Fruit fly (Drosophila melanogaster) whole organism, wandering third instar larva: Measurements from ENCODE around the gene Bem46.
A peak's percentile ranks its signal among the peaks of the same experiment; 100 is the strongest.

ENCODE experiments used
- Abd-B ChIP-seq: fragments of >200 bp; optimal IDR thresholded peaks from 2 replicates; lab custom pipeline; 2017; ENCODE audit warnings: missing biosample characterization, missing genetic modification characterization
- CG32264 ChIP-seq: fragments of 200-800 bp; sonication (Bioruptor generic); optimal IDR thresholded peaks from 2 replicates; lab custom pipeline; 2016; ENCODE audit warnings: missing biosample characterization, missing genetic modification characterization
- CG9705 ChIP-seq: fragments of 200-800 bp; sonication (Bioruptor generic); optimal IDR thresholded peaks from 2 replicates; lab custom pipeline; 2018; ENCODE audit warnings: missing biosample characterization, mild to moderate bottlenecking, missing genetic modification characterization
- CrebA ChIP-seq: fragments of 200-800 bp; sonication (Bioruptor generic); optimal IDR thresholded peaks from 2 replicates; lab custom pipeline; 2016; ENCODE audit warnings: missing biosample characterization, mild to moderate bottlenecking, missing genetic modification characterization, borderline replicate concordance
- Dfd ChIP-seq: fragments of >200 bp; optimal IDR thresholded peaks from 2 replicates; lab custom pipeline; 2017; ENCODE audit warnings: missing biosample characterization, missing genetic modification characterization
- Dif ChIP-seq: fragments of 200-275, 200-300 bp; sonication (Bioruptor generic); optimal IDR thresholded peaks from 2 replicates; lab custom pipeline; 2018; ENCODE audit warnings: missing biosample characterization, missing genetic modification characterization; ENCODE audit not compliant: partially characterized antibody
- GATAd ChIP-seq: sonication (Bioruptor generic); optimal IDR thresholded peaks from 2 replicates; lab custom pipeline; 2016; ENCODE audit warnings: missing biosample characterization, missing genetic modification characterization
- HLH106 ChIP-seq: fragments of 200-800 bp; optimal IDR thresholded peaks from 3 replicates; lab custom pipeline; 2019; ENCODE audit warnings: missing biosample characterization, mild to moderate bottlenecking, missing genetic modification characterization, moderate library complexity
- Hnf4 ChIP-seq: fragments of 200-800 bp; sonication (Bioruptor generic); optimal IDR thresholded peaks from 2 replicates; lab custom pipeline; 2016; ENCODE audit warnings: missing biosample characterization, mild to moderate bottlenecking, missing genetic modification characterization
- Hr78 ChIP-seq: fragments of >200 bp; optimal IDR thresholded peaks from 2 replicates; lab custom pipeline; 2017; ENCODE audit warnings: missing biosample characterization, missing genetic modification characterization
- Hr83 ChIP-seq: fragments of 200-300 bp; sonication (Bioruptor generic); optimal IDR thresholded peaks from 2 replicates; lab custom pipeline; 2016; ENCODE audit warnings: missing biosample characterization, mild to moderate bottlenecking, missing genetic modification characterization, moderate library complexity; ENCODE audit not compliant: poor library complexity, severe bottlenecking
- Jra ChIP-seq: sonication (Bioruptor generic); optimal IDR thresholded peaks from 2 replicates; lab custom pipeline; 2016; ENCODE audit warnings: missing biosample characterization, missing genetic modification characterization
- Mio ChIP-seq: sonication (Bioruptor generic); optimal IDR thresholded peaks from 2 replicates; lab custom pipeline; 2016; ENCODE audit warnings: missing biosample characterization, missing genetic modification characterization
- Myc ChIP-seq: fragments of >200 bp; optimal IDR thresholded peaks from 2 replicates; lab custom pipeline; 2017
- N ChIP-seq: fragments of >200 bp; optimal IDR thresholded peaks from 2 replicates; lab custom pipeline; 2018; ENCODE audit warnings: missing biosample characterization, missing external identifiers, missing genetic modification characterization
- OdsH ChIP-seq: fragments of 200-800 bp; sonication (Bioruptor generic); optimal IDR thresholded peaks from 2 replicates; lab custom pipeline; 2016; ENCODE audit warnings: missing biosample characterization, mild to moderate bottlenecking, missing genetic modification characterization
- Rel ChIP-seq, 2 experiments: fragments of 200-800 bp; sonication (Bioruptor generic) in 1 of 2; optimal IDR thresholded peaks; 2 replicates in 1 of 2; 3 replicates in 1 of 2; lab custom pipeline; 2016 to 2019; ENCODE audit warnings: mild to moderate bottlenecking in 2 of 2, missing biosample characterization in 2 of 2, missing genetic modification characterization in 2 of 2, moderate library complexity in 1 of 2
- Sp1 ChIP-seq: fragments of 200-800 bp; sonication (Bioruptor generic); optimal IDR thresholded peaks from 3 replicates; lab custom pipeline; 2019; ENCODE audit warnings: missing biosample characterization, mild to moderate bottlenecking, missing genetic modification characterization, moderate library complexity
- Vsx2 ChIP-seq: fragments of 200-300, 225-300 bp; sonication (Bioruptor generic); optimal IDR thresholded peaks from 2 replicates; lab custom pipeline; 2018; ENCODE audit warnings: missing biosample characterization, missing genetic modification characterization; ENCODE audit not compliant: partially characterized antibody
- br ChIP-seq: fragments of 200-800 bp; sonication (Bioruptor generic); optimal IDR thresholded peaks from 2 replicates; lab custom pipeline; 2016; ENCODE audit warnings: missing biosample characterization, missing genetic modification characterization
- brk ChIP-seq: fragments of 200-800 bp; sonication (Bioruptor generic); optimal IDR thresholded peaks from 2 replicates; lab custom pipeline; 2016; ENCODE audit warnings: missing biosample characterization, mild to moderate bottlenecking, missing genetic modification characterization
- dl ChIP-seq, 2 experiments: fragments of 175-275, 200-275 bp in 1 of 2; fragments of 200-275 bp in 1 of 2; sonication (Bioruptor generic); optimal IDR thresholded peaks; lab custom pipeline; 2018; ENCODE audit warnings: mild to moderate bottlenecking in 2 of 2, missing biosample characterization in 2 of 2, missing genetic modification characterization in 2 of 2, moderate library complexity in 2 of 2; ENCODE audit not compliant: partially characterized antibody in 2 of 2, insufficient read depth in 1 of 2
- dmrt93B ChIP-seq: fragments of 200-800 bp; sonication (Bioruptor generic); optimal IDR thresholded peaks from 2 replicates; lab custom pipeline; 2018; ENCODE audit warnings: missing biosample characterization, mild to moderate bottlenecking, missing genetic modification characterization
- dsf ChIP-seq: sonication (Bioruptor generic); optimal IDR thresholded peaks from 2 replicates; lab custom pipeline; 2016; ENCODE audit warnings: missing biosample characterization, missing genetic modification characterization, borderline replicate concordance
- ey ChIP-seq: fragments of 200-800 bp; sonication (Bioruptor generic); optimal IDR thresholded peaks from 2 replicates; lab custom pipeline; 2016; ENCODE audit warnings: missing biosample characterization, missing genetic modification characterization
- foxo ChIP-seq, 2 experiments: fragments of 200-800 bp; sonication (Bioruptor generic); optimal IDR thresholded peaks; 2 replicates in 1 of 2; 3 replicates in 1 of 2; lab custom pipeline; 2016 to 2017; ENCODE audit warnings: missing biosample characterization in 2 of 2, missing genetic modification characterization in 2 of 2
- fru ChIP-seq: fragments of 200-800 bp; sonication (Bioruptor generic); optimal IDR thresholded peaks from 3 replicates; lab custom pipeline; 2016; ENCODE audit warnings: missing biosample characterization, mild to moderate bottlenecking, missing genetic modification characterization
- h ChIP-seq: fragments of 200-800 bp; sonication (Bioruptor generic); optimal IDR thresholded peaks from 3 replicates; lab custom pipeline; 2016; ENCODE audit warnings: missing biosample characterization, mild to moderate bottlenecking, missing genetic modification characterization
- jim ChIP-seq: fragments of 175-275, 200-325 bp; sonication (Bioruptor generic); optimal IDR thresholded peaks from 2 replicates; lab custom pipeline; 2016; ENCODE audit warnings: missing biosample characterization, mild to moderate bottlenecking, missing genetic modification characterization
- lola ChIP-seq: fragments of >200 bp; optimal IDR thresholded peaks from 2 replicates; lab custom pipeline; 2017; ENCODE audit warnings: missing biosample characterization, missing genetic modification characterization
- pan ChIP-seq: fragments of >200 bp; optimal IDR thresholded peaks from 2 replicates; lab custom pipeline; 2017
- psq ChIP-seq: fragments of 200-800 bp; sonication (Bioruptor generic); optimal IDR thresholded peaks from 3 replicates; lab custom pipeline; 2017; ENCODE audit warnings: missing biosample characterization, mild to moderate bottlenecking, missing genetic modification characterization, moderate library complexity
- rgr ChIP-seq: fragments of 200-800 bp; sonication (Bioruptor generic); optimal IDR thresholded peaks from 3 replicates; lab custom pipeline; 2016; ENCODE audit warnings: missing biosample characterization, mild to moderate bottlenecking, missing genetic modification characterization
- sage ChIP-seq: fragments of 200-800 bp; sonication (Bioruptor generic); optimal IDR thresholded peaks from 2 replicates; lab custom pipeline; 2016; ENCODE audit warnings: missing biosample characterization, mild to moderate bottlenecking, missing genetic modification characterization
- sv ChIP-seq: fragments of 200-800 bp; sonication (Bioruptor generic); optimal IDR thresholded peaks from 3 replicates; lab custom pipeline; 2016; ENCODE audit warnings: missing biosample characterization, missing genetic modification characterization
- tai ChIP-seq: sonication (Bioruptor generic); optimal IDR thresholded peaks from 2 replicates; lab custom pipeline; 2016; ENCODE audit warnings: missing biosample characterization, missing genetic modification characterization
- usp ChIP-seq: fragments of >200 bp; optimal IDR thresholded peaks from 2 replicates; lab custom pipeline; 2017; ENCODE audit warnings: missing biosample characterization, missing genetic modification characterization

Bem46 gene

DNA sequence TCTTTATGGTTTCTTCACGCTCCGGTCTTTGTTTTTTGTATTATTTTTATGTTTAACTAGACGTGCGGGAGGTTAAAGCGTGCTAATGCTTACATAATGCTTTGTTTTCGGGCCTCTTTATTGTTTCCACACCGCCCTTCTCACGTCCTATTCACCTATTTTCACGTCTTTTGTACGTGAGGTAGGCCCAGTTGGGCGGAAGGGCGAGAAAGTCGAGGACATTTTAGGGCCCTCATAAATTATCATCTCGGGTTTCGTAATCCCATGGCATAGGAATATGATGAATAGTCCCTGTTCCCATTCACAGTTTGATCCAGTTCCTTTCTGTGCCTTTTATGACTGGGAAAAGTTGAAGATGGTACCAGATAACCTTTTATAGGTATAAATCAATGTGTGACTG lies 17.6 kb downstream of the Bem46 start:
- TF ChIP-seq CG9705, result no peak
- TF ChIP-seq sv (GFP tag; lab: Kevin White, UChicago), result no peak
- TF ChIP-seq OdsH, result no peak
- no peak for TF ChIP-seq Abd-B
- no peak for TF ChIP-seq Hr83
- TF ChIP-seq dl (GFP tag; optimal IDR thresholded peaks at IDR 0.05; lab: Kevin White, UChicago; ENCODE audit: insufficient read depth in 1 of 2, partially characterized antibody in 2 of 2), result no peak
- no peak for TF ChIP-seq ey (GFP tag; lab: Kevin White, UChicago)
- TF ChIP-seq Myc (lab: Kevin White, UChicago), result no peak
- TF ChIP-seq CG32264, result no peak
- TF ChIP-seq jim, result no peak
- TF ChIP-seq pan, result no peak
- no peak for TF ChIP-seq psq (GFP tag; lab: Kevin White, UChicago)
- TF ChIP-seq fru (GFP tag; lab: Kevin White, UChicago), result no peak
- no peak for TF ChIP-seq HLH106 (tag; lab: Kevin White, UChicago)

DNA sequence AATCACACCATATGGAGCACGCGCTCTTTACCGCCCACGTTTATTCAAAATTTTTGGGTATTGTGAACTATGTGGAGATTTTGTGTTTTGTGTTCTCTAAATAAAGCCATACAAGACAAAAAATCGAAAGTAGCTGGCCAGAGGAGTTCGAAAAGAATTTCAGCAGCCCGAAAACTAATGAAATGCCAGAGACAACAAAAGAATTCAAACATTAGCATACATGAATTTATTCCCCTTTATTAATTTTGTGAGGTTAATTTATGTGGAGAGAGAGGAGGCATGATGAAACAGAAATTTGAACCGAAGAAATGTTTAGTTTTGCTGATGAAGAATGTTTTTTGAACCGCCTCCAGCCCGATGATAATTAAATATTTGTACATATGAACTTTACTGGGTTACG lies 18.3 kb downstream of the Bem46 start:
- no peak for TF ChIP-seq Abd-B
- no peak for TF ChIP-seq HLH106 (tag; lab: Kevin White, UChicago)
- no peak for TF ChIP-seq Sp1 (GFP tag; lab: Kevin White, UChicago)
- no peak for TF ChIP-seq br (GFP tag; lab: Kevin White, UChicago)
- no peak for TF ChIP-seq sv (GFP tag; lab: Kevin White, UChicago)
- no peak for TF ChIP-seq Hr78 (GFP tag; lab: Kevin White, UChicago)
- TF ChIP-seq brk, result no peak
- no peak for TF ChIP-seq Myc (lab: Kevin White, UChicago)
- no peak for TF ChIP-seq h (GFP tag; lab: Kevin White, UChicago)
- no peak for TF ChIP-seq CG9705
- TF ChIP-seq foxo (GFP tag; optimal IDR thresholded peaks at IDR 0.05; lab: Kevin White, UChicago), result no peak
- no peak for TF ChIP-seq Mio (GFP tag; lab: Kevin White, UChicago)
- no peak for TF ChIP-seq dl (GFP tag; optimal IDR thresholded peaks at IDR 0.05; lab: Kevin White, UChicago; ENCODE audit: insufficient read depth in 1 of 2, partially characterized antibody in 2 of 2)
- no peak for TF ChIP-seq Rel (GFP tag; optimal IDR thresholded peaks at IDR 0.05; lab: Kevin White, UChicago)
- no peak for TF ChIP-seq Rel (tag; optimal IDR thresholded peaks at IDR 0.05; lab: Kevin White, UChicago)
- TF ChIP-seq GATAd (GFP tag; lab: Kevin White, UChicago), result no peak
- TF ChIP-seq OdsH, result no peak
- no peak for TF ChIP-seq tai
- no peak for TF ChIP-seq lola

DNA sequence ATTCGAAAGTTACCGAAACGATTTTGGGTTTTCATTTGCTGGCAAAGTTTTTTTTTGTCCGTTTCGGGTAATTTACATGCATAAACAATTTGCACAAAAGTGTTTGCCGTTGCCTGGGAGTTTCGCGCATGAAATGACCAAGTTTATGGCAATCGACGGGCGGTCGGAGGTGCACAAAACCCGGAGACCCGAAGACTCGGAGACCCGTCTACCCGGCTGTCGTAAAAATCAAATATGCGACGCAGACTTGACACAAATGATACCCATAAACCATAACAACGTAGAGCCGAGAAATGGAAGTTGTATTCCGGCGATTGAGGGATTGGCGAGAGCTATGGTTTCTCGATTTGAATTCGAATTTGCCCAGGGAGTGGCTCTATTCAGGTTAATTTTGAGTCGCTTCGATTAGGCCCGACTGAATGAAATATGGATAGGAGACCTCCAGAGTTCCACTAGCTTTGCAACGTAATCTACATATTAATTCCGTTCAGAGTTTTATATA lies 19.1 kb downstream of the Bem46 start:
- TF ChIP-seq foxo (GFP tag; optimal IDR thresholded peaks at IDR 0.05; lab: Kevin White, UChicago) (no peak), HLH106 (tag; lab: Kevin White, UChicago) (no peak), Mio (GFP tag; lab: Kevin White, UChicago) (no peak), brk (no peak), jim (no peak), dl (GFP tag; optimal IDR thresholded peaks at IDR 0.05; lab: Kevin White, UChicago; ENCODE audit: insufficient read depth in 1 of 2, partially characterized antibody in 2 of 2) (no peak), Vsx2 (no peak), Dfd (GFP tag; lab: Kevin White, UChicago) (no peak), CG9705 (no peak), Hnf4 (GFP tag; lab: Kevin White, UChicago) (no peak), OdsH (no peak), Hr78 (GFP tag; lab: Kevin White, UChicago) (no peak), pan (no peak)

- no peak for TF ChIP-seq Hnf4 (GFP tag; lab: Kevin White, UChicago)
- no peak for TF ChIP-seq brk
- no peak for TF ChIP-seq foxo (GFP tag; optimal IDR thresholded peaks at IDR 0.05; lab: Kevin White, UChicago)
- TF ChIP-seq rgr (GFP tag; lab: Kevin White, UChicago), result no peak
Measured at dm6 chr2L:3009438-3009837, 21.5 kb downstream of the Bem46 start.

dm6 chr2L:3011484-3011883 lies 23.6 kb downstream of the Bem46 start:
- TF ChIP-seq dmrt93B (GFP tag; lab: Kevin White, UChicago), result peak; percentile 38
- no peak for TF ChIP-seq GATAd (GFP tag; lab: Kevin White, UChicago)
- TF ChIP-seq rgr (GFP tag; lab: Kevin White, UChicago), result peak; percentile 71
- TF ChIP-seq N (GFP tag; lab: Kevin White, UChicago), result no peak
- TF ChIP-seq brk, result no peak
- TF ChIP-seq HLH106 (tag; lab: Kevin White, UChicago), result peak; percentile 69
- TF ChIP-seq br (GFP tag; lab: Kevin White, UChicago), result peak; percentile 78
- TF ChIP-seq h (GFP tag; lab: Kevin White, UChicago), result peak; percentile 74
- TF ChIP-seq CG9705, result no peak
- peak; percentile 80 for TF ChIP-seq fru (GFP tag; lab: Kevin White, UChicago)
- TF ChIP-seq ey (GFP tag; lab: Kevin White, UChicago), result peak; percentile 66
- TF ChIP-seq Vsx2, result no peak
- TF ChIP-seq lola, result no peak
- no peak for TF ChIP-seq CrebA (GFP tag; lab: Kevin White, UChicago)
- TF ChIP-seq Hr78 (GFP tag; lab: Kevin White, UChicago), result no peak
- TF ChIP-seq Abd-B, result no peak
- no peak for TF ChIP-seq Mio (GFP tag; lab: Kevin White, UChicago)
- TF ChIP-seq Jra, result no peak
- no peak for TF ChIP-seq Hr83
- TF ChIP-seq sage (GFP tag; lab: Kevin White, UChicago), result no peak
- peak; percentile 69 for TF ChIP-seq OdsH
- TF ChIP-seq jim, result peak; percentile 42
- no peak for TF ChIP-seq sv (GFP tag; lab: Kevin White, UChicago)
- no peak for TF ChIP-seq dsf (GFP tag; lab: Kevin White, UChicago)
- no peak for TF ChIP-seq Rel (GFP tag; optimal IDR thresholded peaks at IDR 0.05; lab: Kevin White, UChicago)
- TF ChIP-seq Rel (tag; optimal IDR thresholded peaks at IDR 0.05; lab: Kevin White, UChicago), result no peak
- TF ChIP-seq usp (GFP tag; lab: Kevin White, UChicago), result no peak
- no peak for TF ChIP-seq Dif (GFP tag; lab: Kevin White, UChicago)
- peak; percentile 68 for TF ChIP-seq psq (GFP tag; lab: Kevin White, UChicago)
- peak in 1 of 2 experiments; percentile 67 for TF ChIP-seq foxo (GFP tag; optimal IDR thresholded peaks at IDR 0.05; lab: Kevin White, UChicago)
